Worm (Caenorhabditis elegans) whole organism, mixed stage, embryonic: ENCODE results near the gene scl-25.

Experiments
- bed-3 ChIP-seq: fragments of 200-800 bp; sonication (Bioruptor generic); optimal IDR thresholded peaks from 3 replicates; lab custom pipeline; 2018; ENCODE audit warnings: mild to moderate bottlenecking, missing genetic modification characterization, moderate library complexity, missing compliant biosample characterization
- elt-1 ChIP-seq: sonication (generic microtip); optimal IDR thresholded peaks from 2 replicates; lab custom pipeline; 2017; ENCODE audit warnings: missing genetic modification characterization, mild to moderate bottlenecking, missing compliant biosample characterization, antibody characterized with exemption, moderate library complexity, borderline replicate concordance; ENCODE audit not compliant: insufficient read depth
- flh-1 ChIP-seq: fragments of 200-800 bp; sonication (Bioruptor generic); optimal IDR thresholded peaks from 2 replicates; lab custom pipeline; 2018; ENCODE audit warnings: mild to moderate bottlenecking, missing genetic modification characterization, moderate library complexity, missing compliant biosample characterization
- lin-13 ChIP-seq: fragments of 150-350 bp; optimal IDR thresholded peaks from 2 replicates; lab custom pipeline; 2014; ENCODE audit warnings: missing biosample characterization, missing genetic modification characterization
- mab-5 ChIP-seq: fragments of 150-350 bp; optimal IDR thresholded peaks from 2 replicates; lab custom pipeline; 2014; ENCODE audit warnings: missing biosample characterization, missing genetic modification characterization
- mep-1 ChIP-seq: fragments of 150-350 bp; optimal IDR thresholded peaks from 2 replicates; lab custom pipeline; 2017; ENCODE audit warnings: missing biosample characterization, missing genetic modification reagents, missing genetic modification characterization, inconsistent platforms
- nhr-12 ChIP-seq: fragments of 150-350 bp; optimal IDR thresholded peaks from 2 replicates; lab custom pipeline; 2014; ENCODE audit warnings: missing biosample characterization, missing genetic modification characterization
- pha-4 ChIP-seq: fragments of 150-350 bp; optimal IDR thresholded peaks from 2 replicates; lab custom pipeline; 2018; ENCODE audit warnings: missing biosample characterization, missing genetic modification reagents, missing genetic modification characterization
- snpc-4 ChIP-seq: fragments of 150-350 bp; optimal IDR thresholded peaks from 2 replicates; lab custom pipeline; 2014; ENCODE audit warnings: missing biosample characterization, missing genetic modification characterization
- unc-39 ChIP-seq: fragments of 150-350 bp; optimal IDR thresholded peaks from 2 replicates; lab custom pipeline; 2014; ENCODE audit warnings: missing biosample characterization, missing genetic modification characterization
- unc-62 ChIP-seq: fragments of 150-350 bp; optimal IDR thresholded peaks from 2 replicates; lab custom pipeline; 2014; ENCODE audit warnings: missing biosample characterization, missing genetic modification reagents, missing genetic modification characterization
- ztf-11 ChIP-seq: fragments of 150-350 bp; optimal IDR thresholded peaks from 2 replicates; lab custom pipeline; 2014; ENCODE audit warnings: missing biosample characterization, missing genetic modification characterization

ce11 chrV:17238799-17239198, 13.3 kb downstream of the scl-25 start, which contains the start of gene T19C9.8:
- TF ChIP-seq lin-13 (tag; lab: Kevin White, UChicago) (no peak), bed-3 (no peak), nhr-12 (no peak), snpc-4 (no peak), mab-5 (tag; lab: Kevin White, UChicago) (no peak), ztf-11 (tag; lab: Kevin White, UChicago) (no peak), unc-62 (GFP tag; lab: Kevin White, UChicago) (no peak), flh-1 (GFP tag; lab: Kevin White, UChicago) (no peak), unc-39 (tag; lab: Kevin White, UChicago) (no peak), pha-4 (tag; lab: Kevin White, UChicago) (no peak), mep-1 (tag; lab: Kevin White, UChicago) (no peak), elt-1 (tag; lab: Kevin White, UChicago) (no peak)
